Worm (Caenorhabditis elegans) whole organism, L2 larva: ENCODE results near the gene srt-42.

Experiments used
- C34F6.9 ChIP-seq: fragments of 150-350 bp; optimal IDR thresholded peaks from 2 replicates; lab custom pipeline; 2014; ENCODE audit warnings: missing biosample characterization, missing genetic modification characterization
- F13H6.1 ChIP-seq: sonication (generic microtip); optimal IDR thresholded peaks from 2 replicates; lab custom pipeline; 2016; ENCODE audit warnings: missing genetic modification characterization, missing compliant biosample characterization
- alr-1 ChIP-seq: fragments of 150-350 bp; optimal IDR thresholded peaks from 2 replicates; lab custom pipeline; 2014; ENCODE audit warnings: missing biosample characterization, missing genetic modification characterization
- ama-1 ChIP-seq: fragments of 150-350 bp; optimal IDR thresholded peaks from 2 replicates; lab custom pipeline; 2018; ENCODE audit warnings: inconsistent platforms
- blmp-1 ChIP-seq: sonication (generic microtip); optimal IDR thresholded peaks from 2 replicates; lab custom pipeline; 2017; ENCODE audit warnings: missing genetic modification characterization, mild to moderate bottlenecking, missing compliant biosample characterization, antibody characterized with exemption, moderate library complexity; ENCODE audit not compliant: insufficient read depth
- ceh-16 ChIP-seq: fragments of 150-350 bp; optimal IDR thresholded peaks from 2 replicates; lab custom pipeline; 2014; ENCODE audit warnings: missing biosample characterization, missing genetic modification characterization
- ceh-82 ChIP-seq: fragments of 150-350 bp; optimal IDR thresholded peaks from 2 replicates; lab custom pipeline; 2014; ENCODE audit warnings: missing biosample characterization, missing genetic modification characterization
- elt-1 ChIP-seq: fragments of 150-350 bp; optimal IDR thresholded peaks from 2 replicates; lab custom pipeline; 2014; ENCODE audit warnings: missing biosample characterization, missing genetic modification characterization
- elt-3 ChIP-seq: sonication (generic microtip); optimal IDR thresholded peaks from 2 replicates; lab custom pipeline; 2017; ENCODE audit warnings: missing biosample characterization, missing genetic modification characterization
- fos-1 ChIP-seq: fragments of 150-350 bp; optimal IDR thresholded peaks from 2 replicates; lab custom pipeline; 2014; ENCODE audit warnings: missing biosample characterization, missing genetic modification characterization
- gmeb-1 ChIP-seq: fragments of 150-350 bp; optimal IDR thresholded peaks from 2 replicates; lab custom pipeline; 2014; ENCODE audit warnings: missing biosample characterization, missing genetic modification characterization
- lin-39 ChIP-seq: fragments of 150-350 bp; optimal IDR thresholded peaks from 2 replicates; lab custom pipeline; 2014; ENCODE audit warnings: missing biosample characterization, missing genetic modification reagents, missing genetic modification characterization
- lsy-2 ChIP-seq, 2 experiments: fragments of 150-350 bp in 1 of 2; sonication (generic microtip) in 1 of 2; optimal IDR thresholded peaks; 2 replicates each; lab custom pipeline; 2014 to 2017; ENCODE audit warnings: missing biosample characterization in 2 of 2, missing genetic modification characterization in 2 of 2
- mab-5 ChIP-seq: fragments of 150-350 bp; optimal IDR thresholded peaks from 2 replicates; lab custom pipeline; 2014; ENCODE audit warnings: missing biosample characterization, missing genetic modification characterization
- mbf-1 ChIP-seq: sonication (generic microtip); optimal IDR thresholded peaks from 2 replicates; lab custom pipeline; 2017; ENCODE audit warnings: missing biosample characterization, missing genetic modification characterization
- mdl-1 ChIP-seq, 2 experiments: fragments of 150-350 bp in 1 of 2; sonication (generic microtip) in 1 of 2; optimal IDR thresholded peaks; 2 replicates each; lab custom pipeline; 2017; ENCODE audit warnings: missing biosample characterization in 2 of 2, missing genetic modification characterization in 2 of 2
- nhr-10 ChIP-seq: sonication (generic microtip); optimal IDR thresholded peaks from 2 replicates; lab custom pipeline; 2017; ENCODE audit warnings: missing biosample characterization, missing genetic modification characterization
- nhr-12 ChIP-seq: fragments of 150-350 bp; optimal IDR thresholded peaks from 2 replicates; lab custom pipeline; 2014; ENCODE audit warnings: missing biosample characterization, missing genetic modification characterization
- nhr-129 ChIP-seq: fragments of 150-350 bp; optimal IDR thresholded peaks from 2 replicates; lab custom pipeline; 2014; ENCODE audit warnings: missing biosample characterization, missing genetic modification characterization
- nhr-237 ChIP-seq: fragments of 150-350 bp; optimal IDR thresholded peaks from 2 replicates; lab custom pipeline; 2014; ENCODE audit warnings: missing biosample characterization, missing genetic modification characterization
- nhr-25 ChIP-seq: fragments of 150-350 bp; sonication (generic microtip); optimal IDR thresholded peaks from 3 replicates; lab custom pipeline; 2014; ENCODE audit warnings: missing biosample characterization, missing genetic modification characterization
- nhr-6 ChIP-seq: fragments of 150-350 bp; optimal IDR thresholded peaks from 2 replicates; lab custom pipeline; 2014; ENCODE audit warnings: missing biosample characterization, missing genetic modification characterization
- nhr-77 ChIP-seq: fragments of 150-350 bp; optimal IDR thresholded peaks from 2 replicates; lab custom pipeline; 2014; ENCODE audit warnings: missing biosample characterization, missing genetic modification characterization
- peb-1 ChIP-seq: fragments of 150-350 bp; optimal IDR thresholded peaks from 2 replicates; lab custom pipeline; 2014; ENCODE audit warnings: missing biosample characterization, missing genetic modification characterization
- sem-4 ChIP-seq: fragments of 150-350 bp; optimal IDR thresholded peaks from 2 replicates; lab custom pipeline; 2014; ENCODE audit warnings: missing biosample characterization, missing genetic modification reagents, missing genetic modification characterization
- skn-1 ChIP-seq: sonication (generic microtip); optimal IDR thresholded peaks from 2 replicates; lab custom pipeline; 2017; ENCODE audit warnings: missing biosample characterization, missing genetic modification characterization
- sma-3 ChIP-seq: sonication (generic microtip); optimal IDR thresholded peaks from 2 replicates; lab custom pipeline; 2016; ENCODE audit warnings: missing genetic modification reagents, missing genetic modification characterization, missing compliant biosample characterization
- sma-9 ChIP-seq, 2 experiments: fragments of 150-350 bp in 1 of 2; sonication (generic microtip) in 1 of 2; optimal IDR thresholded peaks; 2 replicates each; lab custom pipeline; 2014 to 2016; ENCODE audit warnings: missing genetic modification characterization in 2 of 2, mild to moderate bottlenecking in 1 of 2, missing biosample characterization in 1 of 2, missing compliant biosample characterization in 1 of 2, missing genetic modification reagents in 1 of 2, moderate library complexity in 1 of 2
- unc-55 ChIP-seq: fragments of 150-350 bp; sonication (generic microtip); optimal IDR thresholded peaks from 3 replicates; lab custom pipeline; 2014; ENCODE audit warnings: missing biosample characterization, missing genetic modification reagents, missing genetic modification characterization
- ztf-1 ChIP-seq: fragments of 200-800 bp; sonication (Bioruptor generic); conservative IDR thresholded peaks from 2 replicates; pipeline ENCODE4 v1.3.6; 2022; ENCODE audit warnings: missing genetic modification characterization, missing compliant biosample characterization
- ztf-4 ChIP-seq: fragments of 150-350 bp; optimal IDR thresholded peaks from 2 replicates; lab custom pipeline; 2014; ENCODE audit warnings: missing biosample characterization, missing genetic modification characterization

srt-42 gene

DNA sequence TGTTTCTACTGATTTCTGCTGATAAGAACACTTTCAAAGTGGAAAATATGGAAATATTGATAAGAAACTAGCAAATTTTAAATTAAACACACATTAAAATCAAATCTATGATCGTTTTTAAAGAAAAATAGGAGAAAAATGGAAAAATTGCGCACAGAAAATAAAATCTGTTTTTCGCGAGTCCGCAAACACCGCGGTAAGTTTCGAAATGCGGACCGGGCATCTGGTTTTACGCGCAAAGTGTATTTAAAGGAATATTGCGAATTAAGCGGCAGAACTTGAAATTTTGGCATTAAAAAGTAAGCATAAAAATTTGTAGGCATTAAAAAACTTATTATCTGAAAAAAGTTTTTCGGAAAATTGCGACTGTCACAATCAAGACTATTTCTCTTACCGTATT is 34.1 kb upstream of the srt-42 start:
- TF ChIP-seq nhr-10 (tag; lab: Kevin White, UChicago) (no peak), lin-39 (tag; lab: Kevin White, UChicago) (no peak), elt-1 (tag; lab: Kevin White, UChicago) (no peak), ceh-82 (tag; lab: Kevin White, UChicago) (no peak), lsy-2 (tag; optimal IDR thresholded peaks at IDR 0.05; lab: Kevin White, UChicago) (peak in 1 of 2 experiments; percentile 45), unc-55 (GFP tag; lab: Kevin White, UChicago) (peak; percentile 23), sem-4 (tag; lab: Kevin White, UChicago) (no peak), ztf-1 (GFP tag; lab: Robert Waterston, UW) (no peak), C34F6.9 (tag; lab: Kevin White, UChicago) (peak; percentile 10)

DNA sequence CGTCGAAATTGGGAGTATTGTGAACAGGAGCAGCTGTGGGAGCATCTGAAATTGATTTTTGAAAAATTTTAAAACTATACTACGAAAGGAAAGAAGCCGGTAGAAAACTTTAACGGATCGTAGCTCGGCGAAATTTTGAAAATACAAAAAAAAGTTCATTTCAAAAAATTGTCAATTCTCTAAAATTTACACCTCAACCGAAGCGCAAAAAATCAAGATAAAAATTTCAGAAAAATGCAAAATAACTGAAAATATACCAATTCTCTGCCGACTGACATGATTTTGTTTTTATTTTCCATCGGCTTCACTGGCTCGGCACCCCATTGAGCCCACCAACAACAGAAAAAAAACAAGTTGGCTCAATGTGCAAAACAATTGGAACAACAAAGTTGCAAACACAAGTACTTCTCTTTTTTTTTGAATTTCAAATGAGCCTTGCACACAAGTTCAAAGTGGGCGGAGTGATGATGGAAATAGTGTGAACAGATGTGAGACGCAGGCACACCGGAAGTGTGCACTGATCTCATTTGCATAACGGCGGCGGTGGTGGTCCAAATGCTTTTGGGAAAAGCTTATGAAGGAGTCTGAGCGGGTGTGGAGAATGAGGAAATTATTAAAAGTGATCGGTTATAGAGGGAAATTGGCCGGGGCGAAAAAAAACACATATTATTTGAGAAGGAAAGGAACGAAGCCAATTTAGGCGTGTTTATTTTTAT is 32.2 kb upstream of the srt-42 start, which contains the start of gene F36H9.7:
Gene F36H9.7 (minus strand): TSS at position 51 of the 716 bp plus-strand sequence.
- TF ChIP-seq skn-1 (tag; lab: Kevin White, UChicago) (no peak), nhr-10 (tag; lab: Kevin White, UChicago) (no peak), mdl-1 (tag; optimal IDR thresholded peaks at IDR 0.05; lab: Kevin White, UChicago) (no peak), nhr-12 (tag; lab: Kevin White, UChicago) (no peak), blmp-1 (tag; lab: Kevin White, UChicago) (no peak)

DNA sequence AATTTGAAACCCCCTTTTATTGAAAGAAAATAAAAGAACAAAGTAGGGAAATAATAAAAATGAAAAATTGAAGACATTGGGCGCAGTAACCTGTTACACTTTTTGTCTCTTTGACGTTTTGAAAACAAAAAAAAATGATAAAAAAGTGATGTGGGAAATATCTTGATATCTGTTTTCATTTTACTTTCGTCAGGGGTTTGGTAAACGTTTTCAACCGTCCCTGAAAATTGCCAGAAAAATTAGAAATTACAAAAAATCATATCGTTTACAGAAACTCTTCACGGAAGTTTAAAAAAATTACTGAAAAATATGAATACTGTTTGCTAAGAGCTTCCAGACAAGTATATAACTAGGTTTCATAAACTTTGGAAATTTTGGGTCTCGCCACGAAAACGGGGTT is 28.1 kb upstream of the srt-42 start, which contains the start of gene F36H9.4:
Gene F36H9.4 (minus strand): TSS at position 101 of the 400 bp plus-strand sequence.
- TF ChIP-seq elt-1 (tag; lab: Kevin White, UChicago) (no peak), nhr-77 (tag; lab: Kevin White, UChicago) (no peak), elt-3 (tag; lab: Kevin White, UChicago) (no peak), ceh-16 (tag; lab: Kevin White, UChicago) (no peak), nhr-129 (tag; lab: Kevin White, UChicago) (no peak), C34F6.9 (tag; lab: Kevin White, UChicago) (no peak), sma-9 (GFP tag; optimal IDR thresholded peaks at IDR 0.05; lab: Kevin White, UChicago) (no peak), sma-9 (tag; optimal IDR thresholded peaks at IDR 0.05; lab: Kevin White, UChicago) (no peak), nhr-6 (tag; lab: Kevin White, UChicago) (no peak), sma-3 (no peak), unc-55 (GFP tag; lab: Kevin White, UChicago) (no peak), F13H6.1 (tag; lab: Kevin White, UChicago) (no peak), nhr-12 (tag; lab: Kevin White, UChicago) (no peak), gmeb-1 (tag; lab: Kevin White, UChicago) (no peak)

DNA sequence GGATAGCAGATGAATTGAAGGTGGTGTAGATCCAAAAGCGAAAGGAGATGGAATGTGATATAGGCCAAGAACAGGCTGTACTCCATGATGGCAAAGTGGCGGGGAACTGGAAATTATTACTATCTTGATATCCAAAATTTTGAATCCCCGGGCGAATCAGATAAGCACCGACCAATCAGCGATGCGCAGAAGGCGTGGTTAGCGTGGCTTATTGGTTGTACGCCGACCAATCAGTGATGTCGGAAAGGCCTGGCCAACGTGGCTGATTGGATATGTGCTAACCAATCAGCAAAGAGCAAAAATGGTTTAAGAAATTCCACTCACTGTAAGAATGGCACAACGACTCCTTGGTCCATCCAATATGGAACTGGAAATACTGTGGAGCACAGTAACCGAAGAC is 27.3 kb upstream of the srt-42 start:
- TF ChIP-seq ama-1 (lab: Kevin White, UChicago) (no peak), nhr-237 (tag; lab: Kevin White, UChicago) (no peak), ceh-16 (tag; lab: Kevin White, UChicago) (no peak), nhr-25 (tag; lab: Kevin White, UChicago) (no peak), ztf-4 (tag; lab: Kevin White, UChicago) (no peak), skn-1 (tag; lab: Kevin White, UChicago) (no peak), nhr-77 (tag; lab: Kevin White, UChicago) (no peak), peb-1 (no peak), fos-1 (tag; lab: Kevin White, UChicago) (no peak), unc-55 (GFP tag; lab: Kevin White, UChicago) (no peak), blmp-1 (tag; lab: Kevin White, UChicago) (no peak), mab-5 (tag; lab: Kevin White, UChicago) (no peak), C34F6.9 (tag; lab: Kevin White, UChicago) (no peak), sma-9 (GFP tag; optimal IDR thresholded peaks at IDR 0.05; lab: Kevin White, UChicago) (no peak), sma-9 (tag; optimal IDR thresholded peaks at IDR 0.05; lab: Kevin White, UChicago) (no peak), mbf-1 (no peak), nhr-10 (tag; lab: Kevin White, UChicago) (no peak), nhr-129 (tag; lab: Kevin White, UChicago) (no peak), sma-3 (no peak), alr-1 (tag; lab: Kevin White, UChicago) (no peak)
